Worm (Caenorhabditis elegans): ENCODE data around the gene C09G9.5.

Gene C09G9.5

DNA sequence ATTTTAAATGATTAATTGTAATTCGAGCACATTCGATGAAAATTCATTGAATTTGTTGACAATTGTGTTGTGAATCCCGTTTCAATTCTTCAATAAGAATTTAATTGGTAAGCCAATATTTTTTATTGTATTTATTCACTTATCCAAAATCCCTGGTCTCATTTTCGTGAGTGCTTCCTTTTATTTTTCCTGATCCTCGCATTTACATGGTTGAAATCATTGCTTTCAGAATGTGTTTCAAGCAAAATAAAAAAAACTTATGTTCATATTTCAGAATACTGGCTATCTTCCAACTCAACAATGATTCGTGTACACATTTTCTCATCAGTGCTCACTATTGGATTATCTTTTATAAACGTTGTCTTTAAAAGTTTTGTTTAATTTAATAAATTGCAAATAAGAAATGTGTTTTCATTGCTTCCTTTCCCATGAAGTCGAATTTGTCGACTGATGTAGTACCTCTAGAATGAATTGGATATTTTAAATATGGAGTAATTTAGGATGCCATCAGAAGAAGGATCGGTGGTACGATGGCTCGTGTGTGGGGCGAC is 43.7 kb downstream of the C09G9.5 start, which contains the start of the genes D1046.18 and slc-25A26:
Gene D1046.18 (plus strand): TSS at position 301 of the 551 bp plus-strand sequence.
Gene slc-25A26 (plus strand): TSS at position 501 of the 551 bp plus-strand sequence.
- TF ChIP-seq sea-2 (GFP tag; IDR thresholded peaks at IDR 0.05), result no peak
- no peak for TF ChIP-seq fkh-3 (tag; optimal IDR thresholded peaks at IDR 0.05)
- TF ChIP-seq nhr-80 (tag; optimal IDR thresholded peaks at IDR 0.05), result no peak
- no peak for TF ChIP-seq tbp1 (GFP tag; optimal IDR thresholded peaks at IDR 0.05)
- no peak for TF ChIP-seq sdz-38 (tag; optimal IDR thresholded peaks at IDR 0.05)
- TF ChIP-seq madf-10 (tag; optimal IDR thresholded peaks at IDR 0.05), result no peak
- no peak for TF ChIP-seq Y67H2A.10 (GFP tag; conservative IDR thresholded peaks at IDR 0.05)
- TF ChIP-seq rec-8 (tag; optimal IDR thresholded peaks at IDR 0.05), result no peak

DNA sequence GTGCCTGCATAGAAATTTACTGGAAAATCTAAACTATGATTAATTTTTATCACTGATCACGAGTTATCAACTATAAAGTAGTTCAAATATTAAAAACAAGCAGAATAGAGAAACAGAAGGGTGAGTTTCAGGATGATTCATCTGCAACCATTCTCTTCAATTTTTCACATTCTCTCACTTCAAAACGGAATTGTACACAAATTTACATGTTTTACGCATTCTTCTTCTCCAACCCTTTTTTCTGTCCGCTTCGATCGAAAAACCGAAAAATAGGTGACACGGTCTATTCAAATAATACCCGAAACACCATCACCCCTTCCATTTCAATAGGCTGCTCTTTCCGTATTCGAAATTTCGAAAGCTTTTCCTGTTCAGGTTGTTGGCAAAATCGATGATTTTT is 47.2 kb downstream of the C09G9.5 start, which contains the start of gene D1046.4:
Gene D1046.4 (plus strand): TSS at position 301 of the 400 bp plus-strand sequence.
- TF ChIP-seq ztf-18 (tag; optimal IDR thresholded peaks at IDR 0.05), result no peak

Measured in whole organism, young adult.